Fruit fly (Drosophila melanogaster) Kc167 (cell line): ENCODE measurements around the gene zye.

Experiments used
- Myc ChIP-seq: fragments of >200 bp; optimal IDR thresholded peaks from 2 replicates; lab custom pipeline; 2017; ENCODE audit warnings: missing external identifiers
- h ChIP-seq: fragments of >200 bp; optimal IDR thresholded peaks from 3 replicates; lab custom pipeline; 2018; ENCODE audit warnings: missing external identifiers
- psq ChIP-seq: fragments of >200 bp; optimal IDR thresholded peaks from 2 replicates; lab custom pipeline; 2017; ENCODE audit warnings: missing external identifiers
- ttk ChIP-seq: sonication (Bioruptor generic); optimal IDR thresholded peaks from 2 replicates; lab custom pipeline; 2017; ENCODE audit warnings: missing external identifiers

dm6 chr3L:20405337-20405887 lies 8.0 kb upstream of the zye start:
- TF ChIP-seq ttk (lab: Kevin White, UChicago) (no peak), Myc (lab: Kevin White, UChicago) (no peak), h (no peak), psq (no peak)
